Worm (Caenorhabditis elegans) whole organism, L1 larva: Measurements from ENCODE around the gene F54F2.9.

Experiments used
- ceh-90 ChIP-seq: sonication (generic microtip); optimal IDR thresholded peaks from 2 replicates; lab custom pipeline; 2016; ENCODE audit warnings: missing genetic modification characterization, missing compliant biosample characterization
- ces-1 ChIP-seq: fragments of 150-350 bp; optimal IDR thresholded peaks from 2 replicates; lab custom pipeline; 2014; ENCODE audit warnings: missing biosample characterization, missing genetic modification reagents, missing genetic modification characterization
- efl-3 ChIP-seq: fragments of 200-800 bp; sonication (Bioruptor generic); optimal IDR thresholded peaks from 2 replicates; lab custom pipeline; 2018; ENCODE audit warnings: mild to moderate bottlenecking, missing genetic modification characterization, missing compliant biosample characterization
- elt-3 ChIP-seq, 6 experiments: fragments of 150-350 bp in 1 of 6; sonication (generic microtip); optimal IDR thresholded peaks; 2 replicates each; lab custom pipeline; 2017 to 2018; ENCODE audit warnings: missing biosample characterization in 6 of 6, missing genetic modification characterization in 6 of 6, inconsistent platforms in 1 of 6
- lin-15B ChIP-seq: fragments of 150-350 bp; sonication (generic microtip); optimal IDR thresholded peaks from 3 replicates; lab custom pipeline; 2014; ENCODE audit warnings: missing biosample characterization, missing genetic modification characterization
- lin-39 ChIP-seq: fragments of 150-350 bp; optimal IDR thresholded peaks from 2 replicates; lab custom pipeline; 2014; ENCODE audit warnings: missing biosample characterization, missing genetic modification reagents, missing genetic modification characterization
- mdl-1 ChIP-seq, 2 experiments: fragments of 150-350 bp; optimal IDR thresholded peaks; 2 replicates each; lab custom pipeline; 2014 to 2017; ENCODE audit warnings: missing biosample characterization in 2 of 2, missing genetic modification characterization in 2 of 2, inconsistent platforms in 1 of 2
- skn-1 ChIP-seq: fragments of 150-350 bp; optimal IDR thresholded peaks from 2 replicates; lab custom pipeline; 2014; ENCODE audit warnings: missing biosample characterization, missing genetic modification characterization
- sox-4 ChIP-seq: sonication (generic microtip); optimal IDR thresholded peaks from 2 replicates; lab custom pipeline; 2016; ENCODE audit warnings: missing genetic modification characterization, missing compliant biosample characterization
- tbx-2 ChIP-seq: sonication (generic microtip); optimal IDR thresholded peaks from 2 replicates; lab custom pipeline; 2016; ENCODE audit warnings: missing genetic modification characterization, missing compliant biosample characterization
- vab-15 ChIP-seq: sonication (generic microtip); optimal IDR thresholded peaks from 2 replicates; lab custom pipeline; 2017; ENCODE audit warnings: missing genotype, mild to moderate bottlenecking, missing genetic modification characterization, missing compliant biosample characterization

- TF ChIP-seq lin-39 (tag; lab: Kevin White, UChicago) (no peak), lin-15B (tag; lab: Kevin White, UChicago) (no peak), elt-3 (tag; optimal IDR thresholded peaks at IDR 0.05; lab: Kevin White, UChicago) (no peak), skn-1 (no peak), mdl-1 (tag; optimal IDR thresholded peaks at IDR 0.05; lab: Kevin White, UChicago) (no peak), sox-4 (no peak), efl-3 (no peak), ceh-90 (no peak), ces-1 (GFP tag; lab: Kevin White, UChicago) (no peak), vab-15 (tag; lab: Kevin White, UChicago) (no peak), tbx-2 (tag; lab: Kevin White, UChicago) (no peak)
These were observed 38.3 kb downstream of the F54F2.9 start for ce11 chrIII:8788690-8789089.
